Worm (Caenorhabditis elegans): Measurements from ENCODE around the gene nhr-34.

Gene nhr-34

DNA sequence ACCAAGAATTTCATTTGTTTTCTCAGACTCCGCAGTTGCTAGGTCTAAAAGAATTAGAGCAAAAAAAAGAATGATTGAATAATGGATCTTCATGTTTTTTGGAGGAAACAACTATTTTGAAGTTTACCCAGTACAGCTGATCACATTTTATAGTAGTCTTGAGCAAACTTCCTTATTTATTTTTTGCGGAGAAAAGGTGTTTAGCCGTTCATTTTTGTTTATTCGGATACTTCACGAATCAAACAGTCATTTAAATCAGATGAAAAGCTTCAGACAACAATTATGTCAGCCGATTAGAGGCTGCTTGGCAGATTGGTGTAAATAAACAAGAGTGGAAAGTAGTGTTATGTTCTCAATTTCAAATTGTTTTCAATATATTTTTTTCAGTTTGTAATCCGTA, 51.2 kb downstream of the nhr-34 start, which contains the start of gene W09C2.8:
TSS of gene W09C2.8 (minus strand) at position 101 of the 400 bp plus-strand sequence.
- TF ChIP-seq efl-1 (optimal IDR thresholded peaks at IDR 0.05) (no peak), efl-1 (GFP tag; optimal IDR thresholded peaks at IDR 0.05 in 1 of 2) (peak in 1 of 2 experiments; percentile 83), nhr-77 (tag; optimal IDR thresholded peaks at IDR 0.05) (no peak)

DNA sequence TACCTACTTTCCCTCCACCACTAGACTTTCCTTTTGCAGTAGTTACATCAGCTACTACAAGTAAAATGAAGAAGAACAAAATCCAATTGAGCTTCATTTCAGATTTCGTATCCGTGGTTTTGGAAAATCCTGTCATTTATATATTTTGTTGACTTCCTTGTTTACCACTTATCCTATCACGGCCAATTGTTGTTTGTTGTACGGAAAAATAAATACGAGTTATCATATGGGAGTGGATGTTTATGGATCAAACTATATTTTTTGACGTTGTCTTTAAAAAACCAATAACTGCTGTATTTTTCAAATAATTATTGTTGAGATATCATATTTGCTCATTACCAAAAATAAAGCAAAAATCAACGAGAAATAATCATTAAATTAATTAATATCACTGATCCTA, 52.2 kb downstream of the nhr-34 start, which contains the start of gene W09C2.9:
TSS of gene W09C2.9 (minus strand) at position 101 of the 400 bp plus-strand sequence.
- TF ChIP-seq lsy-2 (tag; optimal IDR thresholded peaks at IDR 0.05) (no peak), nhr-12 (tag; optimal IDR thresholded peaks at IDR 0.05) (no peak), unc-86 (tag; optimal IDR thresholded peaks at IDR 0.05) (no peak), unc-98 (GFP tag; IDR thresholded peaks at IDR 0.05) (no peak), blmp-1 (tag; optimal IDR thresholded peaks at IDR 0.05) (no peak), C04F5.9 (tag; optimal IDR thresholded peaks at IDR 0.05) (no peak), alr-1 (tag; optimal IDR thresholded peaks at IDR 0.05; ENCODE audit: borderline replicate concordance) (no peak), rnt-1 (tag; optimal IDR thresholded peaks at IDR 0.05) (no peak), ceh-8 (GFP tag; optimal IDR thresholded peaks at IDR 0.05) (no peak)

- TF ChIP-seq irx-1 (tag; optimal IDR thresholded peaks at IDR 0.05) (no peak), alr-1 (tag; optimal IDR thresholded peaks at IDR 0.05; ENCODE audit: borderline replicate concordance) (no peak), rnt-1 (tag; optimal IDR thresholded peaks at IDR 0.05) (no peak), dpl-1 (GFP tag; optimal IDR thresholded peaks at IDR 0.05) (no peak), fos-1 (tag; optimal IDR thresholded peaks at IDR 0.05) (no peak), nhr-47 (tag; optimal IDR thresholded peaks at IDR 0.05) (no peak), unc-98 (GFP tag; IDR thresholded peaks at IDR 0.05) (no peak), unc-30 (tag; optimal IDR thresholded peaks at IDR 0.05) (no peak), nhr-76 (tag; optimal IDR thresholded peaks at IDR 0.05) (no peak)
Observed at ce11 chrIV:9622272-9622671, 53.2 kb downstream of the nhr-34 start, which contains the start of gene W09C2.7. W09C2.7 (minus strand) TSS chrIV:9622372.

ce11 chrIV:9618836-9619235, 56.6 kb downstream of the nhr-34 start:
- TF ChIP-seq rnt-1 (tag; optimal IDR thresholded peaks at IDR 0.05), result peak; percentile 20
- no peak for TF ChIP-seq ceh-63 (GFP tag; optimal IDR thresholded peaks at IDR 0.05)
- TF ChIP-seq aly-2 (tag; optimal IDR thresholded peaks at IDR 0.05), result no peak
- TF ChIP-seq lin-14 (GFP tag; optimal IDR thresholded peaks at IDR 0.05), result peak; percentile 6
- no peak for TF ChIP-seq nhr-47 (tag; optimal IDR thresholded peaks at IDR 0.05)
- no peak for TF ChIP-seq irx-1 (tag; optimal IDR thresholded peaks at IDR 0.05)
- peak; percentile 14 for TF ChIP-seq blmp-1 (tag; optimal IDR thresholded peaks at IDR 0.05)
- no peak for TF ChIP-seq efl-1 (optimal IDR thresholded peaks at IDR 0.05)
- no peak for TF ChIP-seq efl-1 (GFP tag; optimal IDR thresholded peaks at IDR 0.05 in 1 of 2)
- no peak for TF ChIP-seq alr-1 (tag; optimal IDR thresholded peaks at IDR 0.05; ENCODE audit: borderline replicate concordance)

- TF ChIP-seq jun-1 (tag; optimal IDR thresholded peaks at IDR 0.05) (no peak), mab-9 (GFP tag; IDR thresholded peaks at IDR 0.05) (no peak), lin-14 (GFP tag; optimal IDR thresholded peaks at IDR 0.05) (peak; percentile 44), blmp-1 (tag; optimal IDR thresholded peaks at IDR 0.05) (peak; percentile 70), rnt-1 (tag; optimal IDR thresholded peaks at IDR 0.05) (peak; percentile 33), lsy-2 (tag; optimal IDR thresholded peaks at IDR 0.05) (peak in 1 of 2 experiments; percentile 55), efl-1 (optimal IDR thresholded peaks at IDR 0.05) (no peak), efl-1 (GFP tag; optimal IDR thresholded peaks at IDR 0.05 in 1 of 2) (peak in 1 of 2 experiments; percentile 31), unc-130 (tag; optimal IDR thresholded peaks at IDR 0.05) (no peak), zag-1 (tag; optimal IDR thresholded peaks at IDR 0.05) (no peak), nhr-20 (tag; optimal IDR thresholded peaks at IDR 0.05) (peak; percentile 19), nhr-85 (tag) (peak; percentile 91), C16A3.4 (tag; optimal IDR thresholded peaks at IDR 0.05) (no peak), isw-1 (GFP tag; IDR thresholded peaks at IDR 0.05) (no peak), snu-23 (GFP tag; optimal IDR thresholded peaks at IDR 0.05) (peak; percentile 10)
Observed at ce11 chrIV:9618015-9618414, 57.5 kb downstream of the nhr-34 start.

DNA sequence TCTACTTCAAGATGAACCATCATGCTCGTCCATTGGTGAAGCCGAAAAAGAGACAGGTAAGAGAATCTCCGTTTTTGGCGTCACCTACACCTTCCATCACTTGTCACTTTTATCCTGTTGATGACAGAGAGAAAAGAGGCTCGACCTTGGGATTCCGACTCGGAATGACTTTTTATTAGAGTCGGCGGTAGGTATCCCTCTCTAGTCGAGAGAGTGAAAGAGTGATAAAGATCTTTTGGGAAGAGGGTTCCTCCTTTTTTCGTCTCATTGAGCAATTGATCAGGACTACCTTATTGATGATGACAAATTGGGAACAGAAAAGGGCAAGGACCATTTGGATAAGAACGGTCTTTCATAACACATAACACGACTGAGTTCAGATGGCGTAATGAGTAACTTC, 58.1 kb downstream of the nhr-34 start:
- no peak for TF ChIP-seq nhr-71 (tag; optimal IDR thresholded peaks at IDR 0.05)
- TF ChIP-seq ztf-11 (tag; optimal IDR thresholded peaks at IDR 0.05), result no peak
- no peak for TF ChIP-seq elt-2 (tag; optimal IDR thresholded peaks at IDR 0.05)
- TF ChIP-seq rnt-1 (tag; optimal IDR thresholded peaks at IDR 0.05), result peak; percentile 30
- no peak for TF ChIP-seq hlh-17 (GFP tag; optimal IDR thresholded peaks at IDR 0.05; ENCODE audit: borderline replicate concordance)
- no peak for TF ChIP-seq efl-3 (GFP tag; optimal IDR thresholded peaks at IDR 0.05)
- no peak for TF ChIP-seq ets-5 (GFP tag; IDR thresholded peaks at IDR 0.05)
- no peak for TF ChIP-seq unc-130 (tag; optimal IDR thresholded peaks at IDR 0.05)
- TF ChIP-seq swsn-7 (tag; optimal IDR thresholded peaks at IDR 0.05), result no peak
- TF ChIP-seq nhr-237 (tag; optimal IDR thresholded peaks at IDR 0.05), result no peak
- TF ChIP-seq efl-1 (optimal IDR thresholded peaks at IDR 0.05), result no peak
- TF ChIP-seq efl-1 (GFP tag; optimal IDR thresholded peaks at IDR 0.05 in 1 of 2), result no peak
- peak; percentile 25 for TF ChIP-seq blmp-1 (tag; optimal IDR thresholded peaks at IDR 0.05)
- TF ChIP-seq ztf-4 (tag; optimal IDR thresholded peaks at IDR 0.05), result no peak
- TF ChIP-seq lin-39 (tag; optimal IDR thresholded peaks at IDR 0.05), result no peak
- TF ChIP-seq unc-62 (GFP tag; optimal IDR thresholded peaks at IDR 0.05), result no peak
- TF ChIP-seq lin-14 (GFP tag; optimal IDR thresholded peaks at IDR 0.05), result peak; percentile 43
- TF ChIP-seq lin-13 (GFP tag; optimal IDR thresholded peaks at IDR 0.05), result no peak
